Worm (Caenorhabditis elegans) whole organism, midembryonic: ENCODE results near the gene C43D7.4.

Experiments used
- T22C8.4 ChIP-seq: fragments of 200-800 bp; sonication (Bioruptor generic); IDR thresholded peaks from 2 replicates; pipeline ENCODE4 v1.3.6; 2022; ENCODE audit warnings: missing genetic modification characterization, missing compliant biosample characterization
- cog-1 ChIP-seq: sonication (generic microtip); optimal IDR thresholded peaks from 2 replicates; lab custom pipeline; 2016; ENCODE audit warnings: missing genetic modification characterization, missing compliant biosample characterization
- flt-1 ChIP-seq: fragments of 200-800 bp; sonication (Bioruptor generic); IDR thresholded peaks from 2 replicates; pipeline ENCODE4 v1.3.6; 2022; ENCODE audit warnings: missing genetic modification characterization, missing compliant biosample characterization
- med-1 ChIP-seq: sonication (generic microtip); optimal IDR thresholded peaks from 2 replicates; lab custom pipeline; 2017; ENCODE audit warnings: missing genetic modification characterization, mild to moderate bottlenecking, missing compliant biosample characterization, antibody characterized with exemption, missing genetic modification reagents; ENCODE audit not compliant: insufficient read depth
- ref-1 ChIP-seq: fragments of 200-800 bp; sonication (Bioruptor generic); conservative IDR thresholded peaks from 2 replicates; pipeline ENCODE4 v1.3.6; 2022; ENCODE audit warnings: missing genetic modification reagents, missing genetic modification characterization, missing compliant biosample characterization
- tab-1 ChIP-seq: fragments of 200-800 bp; sonication (Bioruptor generic); IDR thresholded peaks from 2 replicates; pipeline ENCODE4 v1.3.6; 2022; ENCODE audit warnings: missing genetic modification characterization, missing compliant biosample characterization
- ztf-29 ChIP-seq: fragments of 200-800 bp; sonication (Bioruptor generic); IDR thresholded peaks from 2 replicates; pipeline ENCODE4 v1.3.6; 2022; ENCODE audit warnings: missing genetic modification reagents, missing genetic modification characterization, missing compliant biosample characterization

DNA sequence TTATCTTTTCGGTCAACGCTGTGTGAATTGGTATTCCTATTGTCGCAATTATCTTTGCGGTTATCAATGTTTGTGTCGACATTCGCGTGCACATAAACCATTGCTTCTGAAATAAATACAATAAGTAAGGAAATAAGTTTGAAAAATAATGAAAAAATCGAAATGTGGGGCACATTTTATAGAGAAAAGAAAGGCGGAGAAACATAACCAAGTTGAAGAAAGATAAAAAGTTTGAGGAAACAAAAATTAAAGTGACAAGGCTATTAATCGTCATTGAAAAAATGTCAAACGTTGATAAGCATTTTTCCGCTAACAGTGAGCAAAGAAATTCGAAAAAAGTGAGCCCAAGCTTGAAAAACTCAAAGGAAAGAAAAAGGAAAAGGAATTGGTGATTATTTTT is at the start of gene C43D7.4:
- TF ChIP-seq med-1 (GFP tag; lab: Kevin White, UChicago) (no peak), ref-1 (GFP tag; lab: Robert Waterston, UW) (no peak), flt-1 (no peak), T22C8.4 (no peak), cog-1 (no peak), tab-1 (GFP tag; lab: Robert Waterston, UW) (no peak), ztf-29 (GFP tag; lab: Robert Waterston, UW) (no peak)
